Worm (Caenorhabditis elegans) whole organism, midembryonic: ENCODE data around the gene mrpl-45.

Experiments used
- flt-1 ChIP-seq: fragments of 200-800 bp; sonication (Bioruptor generic); IDR thresholded peaks from 2 replicates; pipeline ENCODE4 v1.3.6; 2022; ENCODE audit warnings: missing genetic modification characterization, missing compliant biosample characterization
- tab-1 ChIP-seq: fragments of 200-800 bp; sonication (Bioruptor generic); IDR thresholded peaks from 2 replicates; pipeline ENCODE4 v1.3.6; 2022; ENCODE audit warnings: missing genetic modification characterization, missing compliant biosample characterization
- ztf-29 ChIP-seq: fragments of 200-800 bp; sonication (Bioruptor generic); IDR thresholded peaks from 2 replicates; pipeline ENCODE4 v1.3.6; 2022; ENCODE audit warnings: missing genetic modification reagents, missing genetic modification characterization, missing compliant biosample characterization

DNA sequence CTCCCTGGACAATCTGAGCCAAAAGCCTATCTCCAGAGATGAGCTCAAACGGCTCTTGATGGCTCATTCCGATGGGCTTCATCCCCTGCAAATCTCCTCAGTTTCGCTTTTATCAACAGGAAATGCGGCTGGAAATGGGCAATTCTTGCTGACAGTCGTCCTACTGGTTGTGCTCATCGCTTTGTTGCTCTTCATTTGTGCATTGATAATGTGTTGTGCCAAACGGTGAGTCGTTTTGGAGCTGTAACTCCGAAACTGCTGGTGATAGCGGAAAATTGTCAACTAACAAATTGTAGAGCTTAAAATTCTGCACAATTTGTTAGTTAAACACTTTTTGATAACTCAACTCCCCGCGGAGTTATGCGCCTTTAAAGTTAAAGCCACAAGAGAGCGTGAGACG, 22.8 kb downstream of the mrpl-45 start:
- TF ChIP-seq tab-1 (GFP tag; lab: Robert Waterston, UW) = no peak
- TF ChIP-seq flt-1 (GFP tag; lab: Robert Waterston, UW) = no peak
- TF ChIP-seq ztf-29 (GFP tag; lab: Robert Waterston, UW) = no peak
